Worm (Caenorhabditis elegans) whole organism, mixed stage, embryonic: ENCODE data around the gene wee-1.1.

ENCODE experiments used
- M03D4.4 ChIP-seq: sonication (generic microtip); optimal IDR thresholded peaks from 2 replicates; lab custom pipeline; 2017; ENCODE audit warnings: mild to moderate bottlenecking, missing genetic modification characterization, missing compliant biosample characterization
- bed-3 ChIP-seq: fragments of 200-800 bp; sonication (Bioruptor generic); optimal IDR thresholded peaks from 3 replicates; lab custom pipeline; 2018; ENCODE audit warnings: mild to moderate bottlenecking, missing genetic modification characterization, moderate library complexity, missing compliant biosample characterization
- blmp-1 ChIP-seq: fragments of 150-350 bp; optimal IDR thresholded peaks from 2 replicates; lab custom pipeline; 2014; ENCODE audit warnings: missing biosample characterization, missing genetic modification characterization
- ceh-39 ChIP-seq: fragments of 150-350 bp; optimal IDR thresholded peaks from 2 replicates; lab custom pipeline; 2014; ENCODE audit warnings: missing biosample characterization, missing genetic modification characterization
- ceh-43 ChIP-seq: fragments of 200-800 bp; sonication (Bioruptor generic); optimal IDR thresholded peaks from 2 replicates; lab custom pipeline; 2018; ENCODE audit warnings: mild to moderate bottlenecking, missing genetic modification characterization, moderate library complexity, missing compliant biosample characterization
- ces-1 ChIP-seq: fragments of 150-350 bp; optimal IDR thresholded peaks from 2 replicates; lab custom pipeline; 2014; ENCODE audit warnings: missing biosample characterization, missing genetic modification reagents, missing genetic modification characterization
- cnd-1 ChIP-seq: fragments of 200-800 bp; sonication (Bioruptor generic); optimal IDR thresholded peaks from 2 replicates; lab custom pipeline; 2018; ENCODE audit warnings: mild to moderate bottlenecking, missing genetic modification characterization, missing compliant biosample characterization
- drap-1 ChIP-seq: fragments of 200-800 bp; sonication (Bioruptor generic); optimal IDR thresholded peaks from 3 replicates; lab custom pipeline; 2018; ENCODE audit warnings: mild to moderate bottlenecking, missing genetic modification characterization, missing compliant biosample characterization
- elt-3 ChIP-seq: fragments of 150-350 bp; optimal IDR thresholded peaks from 2 replicates; lab custom pipeline; 2014; ENCODE audit warnings: missing biosample characterization, missing genetic modification characterization
- flh-1 ChIP-seq: fragments of 200-800 bp; sonication (Bioruptor generic); optimal IDR thresholded peaks from 2 replicates; lab custom pipeline; 2018; ENCODE audit warnings: mild to moderate bottlenecking, missing genetic modification characterization, moderate library complexity, missing compliant biosample characterization
- hlh-1 ChIP-seq: fragments of 150-350 bp; optimal IDR thresholded peaks from 2 replicates; lab custom pipeline; 2014; ENCODE audit warnings: missing biosample characterization, missing genetic modification reagents, missing genetic modification characterization
- lin-13 ChIP-seq: fragments of 150-350 bp; optimal IDR thresholded peaks from 2 replicates; lab custom pipeline; 2014; ENCODE audit warnings: missing biosample characterization, missing genetic modification characterization
- lin-32 ChIP-seq: fragments of 200-800 bp; sonication (Bioruptor generic); optimal IDR thresholded peaks from 2 replicates; lab custom pipeline; 2018; ENCODE audit warnings: mild to moderate bottlenecking, missing genetic modification characterization, missing compliant biosample characterization
- lsy-2 ChIP-seq: fragments of 150-350 bp; optimal IDR thresholded peaks from 2 replicates; lab custom pipeline; 2014; ENCODE audit warnings: missing biosample characterization, missing genetic modification characterization
- mep-1 ChIP-seq: fragments of 150-350 bp; optimal IDR thresholded peaks from 2 replicates; lab custom pipeline; 2017; ENCODE audit warnings: missing biosample characterization, missing genetic modification reagents, missing genetic modification characterization, inconsistent platforms
- mls-2 ChIP-seq: sonication (generic microtip); optimal IDR thresholded peaks from 2 replicates; lab custom pipeline; 2016; ENCODE audit warnings: mild to moderate bottlenecking, missing genetic modification characterization, moderate library complexity, missing compliant biosample characterization
- nhr-12 ChIP-seq: fragments of 150-350 bp; optimal IDR thresholded peaks from 2 replicates; lab custom pipeline; 2014; ENCODE audit warnings: missing biosample characterization, missing genetic modification characterization
- nhr-237 ChIP-seq: fragments of 150-350 bp; optimal IDR thresholded peaks from 2 replicates; lab custom pipeline; 2014; ENCODE audit warnings: missing biosample characterization, missing genetic modification characterization
- nhr-28 ChIP-seq: fragments of 150-350 bp; optimal IDR thresholded peaks from 2 replicates; lab custom pipeline; 2014; ENCODE audit warnings: missing biosample characterization, missing genetic modification characterization
- pha-4 ChIP-seq: fragments of 150-350 bp; optimal IDR thresholded peaks from 2 replicates; lab custom pipeline; 2018; ENCODE audit warnings: missing biosample characterization, missing genetic modification reagents, missing genetic modification characterization
- sem-2 ChIP-seq: fragments of 200-800 bp; sonication (Bioruptor generic); optimal IDR thresholded peaks from 2 replicates; lab custom pipeline; 2018; ENCODE audit warnings: mild to moderate bottlenecking, missing genetic modification characterization, missing compliant biosample characterization
- snpc-4 ChIP-seq: fragments of 150-350 bp; optimal IDR thresholded peaks from 2 replicates; lab custom pipeline; 2014; ENCODE audit warnings: missing biosample characterization, missing genetic modification characterization
- sptf-1 ChIP-seq: sonication (generic microtip); optimal IDR thresholded peaks from 2 replicates; lab custom pipeline; 2017; ENCODE audit warnings: mild to moderate bottlenecking, missing genetic modification characterization, moderate library complexity, missing compliant biosample characterization
- tbx-8 ChIP-seq: fragments of 200-800 bp; sonication (Bioruptor generic); optimal IDR thresholded peaks from 2 replicates; lab custom pipeline; 2018; ENCODE audit warnings: mild to moderate bottlenecking, missing genetic modification characterization, moderate library complexity, missing compliant biosample characterization
- unc-120 ChIP-seq: sonication (generic microtip); optimal IDR thresholded peaks from 2 replicates; lab custom pipeline; 2017; ENCODE audit warnings: missing genetic modification characterization, missing compliant biosample characterization; ENCODE audit not compliant: poor library complexity, severe bottlenecking
- unc-62 ChIP-seq: fragments of 150-350 bp; optimal IDR thresholded peaks from 2 replicates; lab custom pipeline; 2014; ENCODE audit warnings: missing biosample characterization, missing genetic modification reagents, missing genetic modification characterization
- zip-8 ChIP-seq: fragments of 150-350 bp; optimal IDR thresholded peaks from 2 replicates; lab custom pipeline; 2014; ENCODE audit warnings: missing biosample characterization, missing genetic modification characterization

The wee-1.1 gene

DNA sequence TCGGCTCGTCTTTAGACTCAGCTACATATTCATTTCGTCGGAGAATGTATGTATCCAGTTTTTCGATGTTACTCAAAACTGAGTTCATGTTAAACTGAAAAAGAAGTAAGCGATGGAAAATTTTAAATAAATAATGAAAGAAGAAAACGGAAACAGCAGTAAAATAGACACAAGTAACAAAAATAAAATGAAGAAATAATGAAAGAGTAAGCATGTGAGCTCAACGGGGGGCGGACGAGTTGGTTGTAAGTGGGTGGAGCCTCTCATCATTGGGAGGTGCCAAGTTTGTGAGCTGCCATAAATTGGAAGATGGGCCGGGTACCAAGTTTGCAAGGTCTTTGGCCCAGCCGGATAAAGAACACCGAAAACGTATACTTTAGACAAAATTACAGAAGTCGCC is at the start of gene wee-1.1:
TSS of gene wee-1.1 (minus strand) at position 101 of the 400 bp plus-strand sequence.
- TF ChIP-seq lin-13 (tag; lab: Kevin White, UChicago) (no peak), zip-8 (no peak), elt-3 (tag; lab: Kevin White, UChicago) (no peak), blmp-1 (tag; lab: Kevin White, UChicago) (no peak), ceh-39 (tag; lab: Kevin White, UChicago) (no peak), ces-1 (GFP tag; lab: Kevin White, UChicago) (no peak), bed-3 (no peak), hlh-1 (no peak), snpc-4 (tag; lab: Kevin White, UChicago) (no peak), unc-62 (GFP tag; lab: Kevin White, UChicago) (no peak), nhr-28 (tag; lab: Kevin White, UChicago) (no peak), mls-2 (tag; lab: Kevin White, UChicago) (no peak), nhr-12 (no peak), M03D4.4 (tag; lab: Kevin White, UChicago) (no peak), ceh-43 (GFP tag; lab: Kevin White, UChicago) (no peak), sptf-1 (tag; lab: Kevin White, UChicago) (no peak), nhr-237 (tag; lab: Kevin White, UChicago) (no peak)
- TF ChIP-seq, all 35 proteins: peak for 0

DNA sequence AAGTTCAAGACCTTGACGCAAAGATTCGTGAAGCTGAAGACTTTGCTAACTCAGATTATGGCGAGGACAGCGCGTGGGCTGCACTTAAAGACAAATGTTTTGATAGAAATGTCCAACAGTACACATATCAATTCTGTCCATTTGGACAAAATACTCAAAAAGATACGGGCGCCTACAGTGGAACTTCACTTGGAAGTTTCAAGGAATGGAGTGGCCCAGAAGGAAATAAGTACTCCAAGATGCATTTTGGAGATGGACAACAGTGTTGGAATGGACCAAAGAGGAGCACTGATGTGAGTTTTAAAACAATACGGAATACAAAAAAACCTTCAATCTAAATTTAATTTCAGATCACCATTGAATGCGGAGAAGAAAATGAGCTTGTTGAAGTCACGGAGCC is 42.6 kb upstream of the wee-1.1 start:
- TF ChIP-seq flh-1 (GFP tag; lab: Kevin White, UChicago) (no peak), hlh-1 (no peak), nhr-237 (tag; lab: Kevin White, UChicago) (no peak), bed-3 (no peak)

DNA sequence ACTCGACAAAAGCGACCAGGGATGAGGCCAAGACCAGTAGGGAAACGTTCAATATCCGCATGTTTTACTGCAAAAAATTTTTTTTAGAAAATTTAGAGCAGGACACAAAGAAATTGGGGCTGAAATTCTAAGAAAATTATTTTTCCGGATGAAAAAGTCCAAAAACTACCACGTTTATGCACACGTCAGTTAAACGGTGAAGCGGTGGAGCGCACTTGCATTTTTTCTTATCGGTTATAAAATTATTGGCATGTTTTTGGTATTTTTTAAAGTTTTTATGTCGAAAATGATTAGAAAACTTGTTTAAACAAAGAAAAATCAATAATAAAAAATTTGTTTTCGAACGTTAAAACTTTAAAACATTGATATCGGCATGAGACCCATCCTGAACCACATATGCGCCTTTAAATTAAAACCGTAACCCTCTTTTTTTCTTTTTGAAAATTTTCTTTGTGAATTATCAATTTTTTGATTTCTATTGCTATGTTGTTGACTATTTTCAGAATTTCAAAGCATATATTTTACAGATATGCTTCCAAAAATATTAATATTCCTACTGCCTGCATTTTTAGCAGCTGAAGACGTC is 40.8 kb upstream of the wee-1.1 start, which contains the start of the genes dnj-20 and ZK1307.8:
TSS of gene dnj-20 (minus strand) at position 67 of the 586 bp plus-strand sequence.
TSS of gene ZK1307.8 (plus strand) at position 504 of the 586 bp plus-strand sequence.
- no peak for TF ChIP-seq unc-62 (GFP tag; lab: Kevin White, UChicago)
- TF ChIP-seq flh-1 (GFP tag; lab: Kevin White, UChicago), result no peak
- no peak for TF ChIP-seq zip-8
- TF ChIP-seq sptf-1 (tag; lab: Kevin White, UChicago), result no peak
- TF ChIP-seq nhr-237 (tag; lab: Kevin White, UChicago), result no peak
- TF ChIP-seq mep-1, result peak; percentile 8
- no peak for TF ChIP-seq drap-1 (GFP tag; lab: Kevin White, UChicago)
- TF ChIP-seq ces-1 (GFP tag; lab: Kevin White, UChicago), result peak; percentile 10
- TF ChIP-seq sem-2 (GFP tag; lab: Kevin White, UChicago), result no peak
- no peak for TF ChIP-seq lin-13 (tag; lab: Kevin White, UChicago)

DNA sequence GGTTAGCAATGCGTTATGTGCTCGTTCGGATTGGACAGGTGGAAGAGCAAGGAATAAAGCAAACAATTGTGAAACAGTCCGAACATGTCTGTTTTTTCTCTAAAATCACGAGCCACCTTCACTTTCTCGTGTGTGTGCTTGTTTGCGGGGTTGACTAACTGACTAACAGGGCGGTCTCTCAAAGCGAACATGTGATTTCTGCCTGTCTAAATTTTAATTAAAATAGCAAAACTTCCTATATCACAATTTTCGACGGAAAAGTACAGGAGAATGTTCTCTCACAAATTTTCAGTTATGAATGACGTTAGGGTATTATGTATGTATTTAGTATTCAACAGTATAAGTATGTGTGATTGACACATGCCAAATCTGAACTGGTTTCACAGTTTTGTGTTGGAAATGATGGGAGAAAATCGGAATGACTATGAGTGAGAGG is 38.6 kb upstream of the wee-1.1 start:
- no peak for TF ChIP-seq flh-1 (GFP tag; lab: Kevin White, UChicago)
- no peak for TF ChIP-seq ceh-43 (GFP tag; lab: Kevin White, UChicago)
- no peak for TF ChIP-seq tbx-8 (GFP tag; lab: Kevin White, UChicago)
- no peak for TF ChIP-seq sptf-1 (tag; lab: Kevin White, UChicago)
- TF ChIP-seq zip-8, result no peak
- no peak for TF ChIP-seq unc-120 (tag; lab: Kevin White, UChicago)
- no peak for TF ChIP-seq lsy-2 (tag; lab: Kevin White, UChicago)
- no peak for TF ChIP-seq nhr-12
- TF ChIP-seq bed-3, result no peak
- no peak for TF ChIP-seq mep-1
- no peak for TF ChIP-seq snpc-4 (tag; lab: Kevin White, UChicago)
- TF ChIP-seq nhr-28 (tag; lab: Kevin White, UChicago), result no peak
- no peak for TF ChIP-seq pha-4
- TF ChIP-seq lin-32, result no peak
- TF ChIP-seq nhr-237 (tag; lab: Kevin White, UChicago), result no peak
- no peak for TF ChIP-seq M03D4.4 (tag; lab: Kevin White, UChicago)
- no peak for TF ChIP-seq sem-2 (GFP tag; lab: Kevin White, UChicago)
- no peak for TF ChIP-seq hlh-1

DNA sequence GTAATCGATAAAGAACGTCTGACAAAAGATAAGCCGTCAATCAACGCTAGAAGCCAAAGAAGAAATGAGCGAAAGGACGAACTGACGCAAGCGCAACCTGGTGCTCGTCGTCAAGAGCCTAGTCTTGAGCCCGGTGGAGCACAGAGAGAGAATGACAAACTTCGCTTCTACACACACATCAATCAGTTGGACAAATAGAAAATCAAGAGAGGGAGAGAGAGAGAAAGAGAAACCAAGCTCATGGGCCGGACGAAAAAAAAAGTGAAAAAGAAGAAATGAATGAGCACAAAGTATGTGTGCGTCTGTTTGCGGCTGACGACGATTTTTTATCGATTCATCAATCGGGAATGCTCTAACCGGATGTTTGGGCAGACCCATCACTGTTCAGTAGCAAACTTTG is 37.8 kb upstream of the wee-1.1 start:
- TF ChIP-seq ceh-43 (GFP tag; lab: Kevin White, UChicago) (no peak), snpc-4 (tag; lab: Kevin White, UChicago) (no peak), hlh-1 (peak; percentile 67), lsy-2 (tag; lab: Kevin White, UChicago) (no peak), unc-62 (GFP tag; lab: Kevin White, UChicago) (peak; percentile 90), sptf-1 (tag; lab: Kevin White, UChicago) (no peak), unc-120 (tag; lab: Kevin White, UChicago) (peak; percentile 39)

DNA sequence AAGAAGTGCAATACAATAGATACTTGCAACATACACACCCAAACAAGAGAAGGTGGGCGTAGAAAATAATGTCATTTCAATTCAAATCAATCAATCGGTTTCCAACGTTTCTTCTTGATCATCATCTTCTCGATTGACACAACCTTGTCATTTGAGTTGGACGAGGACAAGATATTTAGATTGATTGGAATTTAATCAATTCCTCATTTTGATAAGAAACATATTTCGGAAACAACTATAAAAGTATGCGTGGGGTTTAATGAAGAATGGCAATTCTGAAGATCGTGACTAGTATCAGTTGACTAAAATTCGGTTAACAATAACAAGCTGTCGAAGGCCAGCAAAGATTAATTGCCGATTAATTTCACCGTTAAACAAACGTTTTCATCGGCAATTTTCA is 37.3 kb upstream of the wee-1.1 start:
- TF ChIP-seq unc-62 (GFP tag; lab: Kevin White, UChicago) (peak; percentile 60), cnd-1 (tag; lab: Kevin White, UChicago) (no peak)
